Worm (Caenorhabditis elegans) whole organism, L1 larva: ENCODE data around the gene srh-82.
A peak's percentile ranks its signal among the peaks of the same experiment; 100 is the strongest.

Experiments
- C04F5.9 ChIP-seq: sonication (generic microtip); optimal IDR thresholded peaks from 2 replicates; lab custom pipeline; 2016; ENCODE audit warnings: missing genetic modification characterization, missing compliant biosample characterization
- C16A3.4 ChIP-seq: fragments of 150-350 bp; optimal IDR thresholded peaks from 2 replicates; lab custom pipeline; 2014; ENCODE audit warnings: missing biosample characterization, missing genetic modification characterization
- F16B12.6 ChIP-seq: fragments of 150-350 bp; optimal IDR thresholded peaks from 2 replicates; lab custom pipeline; 2014; ENCODE audit warnings: missing biosample characterization, missing genetic modification characterization
- aha-1 ChIP-seq: fragments of 150-350 bp; optimal IDR thresholded peaks from 2 replicates; lab custom pipeline; 2014; ENCODE audit warnings: missing biosample characterization, missing genetic modification characterization
- alr-1 ChIP-seq: fragments of 200-800 bp; sonication (Bioruptor generic); optimal IDR thresholded peaks from 2 replicates; lab custom pipeline; 2018; ENCODE audit warnings: borderline replicate concordance, mild to moderate bottlenecking, missing genetic modification characterization, missing compliant biosample characterization
- aly-2 ChIP-seq: fragments of 150-350 bp; optimal IDR thresholded peaks from 2 replicates; lab custom pipeline; 2014; ENCODE audit warnings: missing biosample characterization, missing genetic modification characterization
- ama-1 ChIP-seq: fragments of 150-350 bp; optimal IDR thresholded peaks from 2 replicates; lab custom pipeline; 2014
- blmp-1 ChIP-seq: fragments of 150-350 bp; optimal IDR thresholded peaks from 2 replicates; lab custom pipeline; 2014; ENCODE audit warnings: missing biosample characterization, missing genetic modification characterization
- ceh-63 ChIP-seq: fragments of 200-800 bp; sonication (Bioruptor generic); optimal IDR thresholded peaks from 2 replicates; lab custom pipeline; 2018; ENCODE audit warnings: mild to moderate bottlenecking, missing genetic modification characterization, missing compliant biosample characterization
- ceh-8 ChIP-seq: fragments of 200-800 bp; sonication (Bioruptor generic); optimal IDR thresholded peaks from 2 replicates; lab custom pipeline; 2018; ENCODE audit warnings: mild to moderate bottlenecking, missing genetic modification characterization, moderate library complexity, missing compliant biosample characterization
- ceh-88 ChIP-seq: fragments of 200-800 bp; sonication (Bioruptor generic); IDR thresholded peaks from 2 replicates; pipeline ENCODE4 v1.3.6; 2022; ENCODE audit warnings: missing genetic modification characterization, missing compliant biosample characterization
- dpl-1 ChIP-seq, 3 experiments: fragments of 150-350 bp in 2 of 3; sonication (generic microtip) in 1 of 3; optimal IDR thresholded peaks; 2 replicates each; lab custom pipeline; 2014 to 2017; ENCODE audit warnings: missing biosample characterization in 3 of 3, missing genetic modification characterization in 3 of 3, missing genetic modification reagents in 3 of 3
- dsc-1 ChIP-seq: sonication (generic microtip); optimal IDR thresholded peaks from 2 replicates; lab custom pipeline; 2016; ENCODE audit warnings: mild to moderate bottlenecking, missing genetic modification characterization, missing compliant biosample characterization
- efl-3 ChIP-seq: fragments of 200-800 bp; sonication (Bioruptor generic); optimal IDR thresholded peaks from 2 replicates; lab custom pipeline; 2018; ENCODE audit warnings: mild to moderate bottlenecking, missing genetic modification characterization, missing compliant biosample characterization
- elt-2 ChIP-seq: sonication (generic microtip); optimal IDR thresholded peaks from 2 replicates; lab custom pipeline; 2016; ENCODE audit warnings: missing genetic modification characterization, mild to moderate bottlenecking, inconsistent platforms, missing compliant biosample characterization, missing genetic modification reagents
- elt-3 ChIP-seq, 6 experiments: fragments of 150-350 bp in 1 of 6; sonication (generic microtip); optimal IDR thresholded peaks; 2 replicates each; lab custom pipeline; 2017 to 2018; ENCODE audit warnings: missing biosample characterization in 6 of 6, missing genetic modification characterization in 6 of 6, inconsistent platforms in 1 of 6
- ets-5 ChIP-seq: fragments of 200-800 bp; sonication (Bioruptor generic); IDR thresholded peaks from 2 replicates; pipeline ENCODE4 v1.3.6; 2022; ENCODE audit warnings: missing genetic modification characterization, missing compliant biosample characterization
- fkh-4 ChIP-seq: sonication (generic microtip); optimal IDR thresholded peaks from 2 replicates; lab custom pipeline; 2016; ENCODE audit warnings: missing compliant biosample characterization, missing genetic modification characterization, borderline replicate concordance
- grh-1 ChIP-seq: fragments of 200-800 bp; sonication (Bioruptor generic); IDR thresholded peaks from 2 replicates; pipeline ENCODE4 v1.3.6; 2022; ENCODE audit warnings: missing genetic modification reagents, missing genetic modification characterization, missing compliant biosample characterization
- hlh-17 ChIP-seq: fragments of 200-800 bp; sonication (Bioruptor generic); optimal IDR thresholded peaks from 2 replicates; lab custom pipeline; 2018; ENCODE audit warnings: missing genetic modification characterization, mild to moderate bottlenecking, missing compliant biosample characterization, moderate library complexity, borderline replicate concordance
- hpl-2 ChIP-seq: fragments of 150-350 bp; optimal IDR thresholded peaks from 2 replicates; lab custom pipeline; 2014; ENCODE audit warnings: missing biosample characterization, missing genetic modification reagents, missing genetic modification characterization
- isw-1 ChIP-seq: fragments of 200-800 bp; sonication (Bioruptor generic); IDR thresholded peaks from 2 replicates; pipeline ENCODE4 v1.3.6; 2022; ENCODE audit warnings: missing genetic modification characterization, missing compliant biosample characterization
- jun-1 ChIP-seq: fragments of 150-350 bp; optimal IDR thresholded peaks from 2 replicates; lab custom pipeline; 2014; ENCODE audit warnings: missing biosample characterization, missing genetic modification reagents, missing genetic modification characterization
- lin-14 ChIP-seq: fragments of 200-800 bp; sonication (Bioruptor generic); optimal IDR thresholded peaks from 2 replicates; lab custom pipeline; 2018; ENCODE audit warnings: mild to moderate bottlenecking, missing genetic modification characterization, moderate library complexity, missing compliant biosample characterization
- lin-15B ChIP-seq: fragments of 150-350 bp; sonication (generic microtip); optimal IDR thresholded peaks from 3 replicates; lab custom pipeline; 2014; ENCODE audit warnings: missing biosample characterization, missing genetic modification characterization
- lin-35 ChIP-seq, 2 experiments: fragments of 150-350 bp; optimal IDR thresholded peaks; 2 replicates each; lab custom pipeline; 2014; ENCODE audit warnings: missing biosample characterization in 2 of 2, missing genetic modification characterization in 2 of 2, missing genetic modification reagents in 2 of 2
- lin-39 ChIP-seq: fragments of 150-350 bp; optimal IDR thresholded peaks from 2 replicates; lab custom pipeline; 2014; ENCODE audit warnings: missing biosample characterization, missing genetic modification reagents, missing genetic modification characterization
- lir-3 ChIP-seq: sonication (generic microtip); optimal IDR thresholded peaks from 2 replicates; lab custom pipeline; 2016; ENCODE audit warnings: mild to moderate bottlenecking, missing genetic modification characterization, moderate library complexity, missing compliant biosample characterization; ENCODE audit not compliant: poor library complexity
- lsy-2 ChIP-seq, 2 experiments: fragments of 150-350 bp; optimal IDR thresholded peaks; 2 replicates each; lab custom pipeline; 2014; ENCODE audit warnings: missing biosample characterization in 2 of 2, missing genetic modification characterization in 2 of 2
- nhr-11 ChIP-seq: fragments of 150-350 bp; optimal IDR thresholded peaks from 2 replicates; lab custom pipeline; 2014; ENCODE audit warnings: missing biosample characterization, missing genetic modification characterization
- nhr-12 ChIP-seq: sonication (generic microtip); optimal IDR thresholded peaks from 2 replicates; lab custom pipeline; 2017; ENCODE audit warnings: missing biosample characterization, missing genetic modification characterization
- nhr-19 ChIP-seq: fragments of 200-800 bp; sonication (Bioruptor generic); conservative IDR thresholded peaks from 2 replicates; pipeline ENCODE4 v1.3.6; 2022; ENCODE audit warnings: missing genetic modification characterization, missing compliant biosample characterization
- nhr-20 ChIP-seq: sonication (generic microtip); optimal IDR thresholded peaks from 2 replicates; lab custom pipeline; 2016; ENCODE audit warnings: mild to moderate bottlenecking, missing genetic modification characterization, missing compliant biosample characterization
- nhr-237 ChIP-seq: fragments of 150-350 bp; optimal IDR thresholded peaks from 2 replicates; lab custom pipeline; 2014; ENCODE audit warnings: missing biosample characterization, missing genetic modification characterization
- nhr-47 ChIP-seq: sonication (generic microtip); optimal IDR thresholded peaks from 2 replicates; lab custom pipeline; 2016; ENCODE audit warnings: mild to moderate bottlenecking, missing genetic modification characterization, moderate library complexity, missing compliant biosample characterization
- nhr-71 ChIP-seq: sonication (generic microtip); optimal IDR thresholded peaks from 2 replicates; lab custom pipeline; 2016; ENCODE audit warnings: mild to moderate bottlenecking, missing genetic modification characterization, moderate library complexity, missing compliant biosample characterization
- nhr-76 ChIP-seq: sonication (generic microtip); optimal IDR thresholded peaks from 2 replicates; lab custom pipeline; 2017; ENCODE audit warnings: missing biosample characterization, missing genetic modification characterization
- nhr-77 ChIP-seq: fragments of 150-350 bp; optimal IDR thresholded peaks from 2 replicates; lab custom pipeline; 2014; ENCODE audit warnings: missing biosample characterization, missing genetic modification characterization
- nhr-85 ChIP-seq: sonication (generic microtip); peaks from one replicate; lab custom pipeline; 2016; ENCODE audit warnings: missing genetic modification characterization, inconsistent platforms, missing compliant biosample characterization
- nhr-90 ChIP-seq: sonication (generic microtip); optimal IDR thresholded peaks from 2 replicates; lab custom pipeline; 2016; ENCODE audit warnings: mild to moderate bottlenecking, missing genetic modification characterization, missing compliant biosample characterization; ENCODE audit not compliant: poor library complexity
- pag-3 ChIP-seq: sonication (generic microtip); optimal IDR thresholded peaks from 2 replicates; lab custom pipeline; 2017; ENCODE audit warnings: missing genetic modification characterization, mild to moderate bottlenecking, missing compliant biosample characterization, antibody characterized with exemption, borderline replicate concordance; ENCODE audit not compliant: insufficient read depth
- rnt-1 ChIP-seq: sonication (generic microtip); optimal IDR thresholded peaks from 2 replicates; lab custom pipeline; 2016; ENCODE audit warnings: mild to moderate bottlenecking, missing genetic modification characterization, moderate library complexity, missing compliant biosample characterization
- snpc-4 ChIP-seq: fragments of 150-350 bp; optimal IDR thresholded peaks from 2 replicates; lab custom pipeline; 2014; ENCODE audit warnings: missing biosample characterization, missing genetic modification characterization
- sox-4 ChIP-seq: sonication (generic microtip); optimal IDR thresholded peaks from 2 replicates; lab custom pipeline; 2016; ENCODE audit warnings: missing genetic modification characterization, missing compliant biosample characterization
- sup-37 ChIP-seq: fragments of 200-800 bp; sonication (Bioruptor generic); optimal IDR thresholded peaks from 2 replicates; lab custom pipeline; 2018; ENCODE audit warnings: mild to moderate bottlenecking, missing genetic modification characterization, missing compliant biosample characterization
- tbx-2 ChIP-seq: sonication (generic microtip); optimal IDR thresholded peaks from 2 replicates; lab custom pipeline; 2016; ENCODE audit warnings: missing genetic modification characterization, missing compliant biosample characterization
- unc-30 ChIP-seq: sonication (generic microtip); optimal IDR thresholded peaks from 2 replicates; lab custom pipeline; 2017; ENCODE audit warnings: missing biosample characterization, missing genetic modification characterization
- unc-86 ChIP-seq: sonication (generic microtip); optimal IDR thresholded peaks from 2 replicates; lab custom pipeline; 2016; ENCODE audit warnings: missing genetic modification characterization, missing compliant biosample characterization
- unc-98 ChIP-seq: fragments of 200-800 bp; sonication (Bioruptor generic); IDR thresholded peaks from 2 replicates; pipeline ENCODE4 v1.3.6; 2022; ENCODE audit warnings: missing genetic modification characterization, missing compliant biosample characterization
- vab-15 ChIP-seq: sonication (generic microtip); optimal IDR thresholded peaks from 2 replicates; lab custom pipeline; 2017; ENCODE audit warnings: missing genotype, mild to moderate bottlenecking, missing genetic modification characterization, missing compliant biosample characterization
- xbp-1 ChIP-seq: sonication (generic microtip); optimal IDR thresholded peaks from 2 replicates; lab custom pipeline; 2016; ENCODE audit warnings: missing genetic modification characterization, missing compliant biosample characterization
- zip-4 ChIP-seq: fragments of 200-800 bp; sonication (Bioruptor generic); optimal IDR thresholded peaks from 2 replicates; lab custom pipeline; 2018; ENCODE audit warnings: mild to moderate bottlenecking, missing genetic modification characterization, moderate library complexity, missing compliant biosample characterization

The srh-82 gene

ce11 chrV:176870-177467, 32.1 kb downstream of the srh-82 start, which contains the start of gene cul-3 (continued):
- TF ChIP-seq dsc-1 (peak; percentile 71), dpl-1 (GFP tag; optimal IDR thresholded peaks at IDR 0.05; lab: Kevin White, UChicago) (peak; percentile 59 to 79 (median 78)), nhr-47 (peak; percentile 87), hlh-17 (GFP tag; lab: Kevin White, UChicago) (no peak), lin-35 (GFP tag; optimal IDR thresholded peaks at IDR 0.05; lab: Kevin White, UChicago) (peak; percentile 75 to 82), fkh-4 (tag; lab: Kevin White, UChicago) (peak; percentile 5), snpc-4 (tag; lab: Kevin White, UChicago) (peak; percentile 57), pag-3 (tag; lab: Kevin White, UChicago) (no peak), nhr-77 (tag; lab: Kevin White, UChicago) (peak; percentile 32), alr-1 (tag; lab: Kevin White, UChicago) (no peak), nhr-85 (peak; percentile 77), nhr-90 (peak; percentile 71), nhr-76 (tag; lab: Kevin White, UChicago) (no peak), unc-30 (tag; lab: Kevin White, UChicago) (no peak), efl-3 (no peak), lir-3 (no peak), aha-1 (no peak), ceh-8 (no peak), unc-86 (tag; lab: Kevin White, UChicago) (peak; percentile 66), lin-14 (no peak), lin-39 (tag; lab: Kevin White, UChicago) (peak; percentile 75), unc-98 (GFP tag; lab: Robert Waterston, UW) (no peak), nhr-237 (tag; lab: Kevin White, UChicago) (no peak), sox-4 (tag; lab: Kevin White, UChicago) (no peak), xbp-1 (peak; percentile 63), F16B12.6 (peak; percentile 53), nhr-12 (tag; lab: Kevin White, UChicago) (no peak), jun-1 (peak; percentile 31), aly-2 (tag; lab: Kevin White, UChicago) (peak; percentile 60), grh-1 (GFP tag; lab: Robert Waterston, UW) (peak; percentile 46; the same call in 1 of the 2 replicates), C16A3.4 (tag; lab: Kevin White, UChicago) (peak; percentile 32), hpl-2 (GFP tag; lab: Kevin White, UChicago) (no peak), ceh-88 (GFP tag; lab: Robert Waterston, UW) (no peak), vab-15 (tag; lab: Kevin White, UChicago) (no peak), ama-1 (lab: Kevin White, UChicago) (no peak), lsy-2 (tag; optimal IDR thresholded peaks at IDR 0.05; lab: Kevin White, UChicago) (peak; percentile 72 to 77), nhr-19 (GFP tag; lab: Robert Waterston, UW) (peak; percentile 64), C04F5.9 (tag; lab: Kevin White, UChicago) (peak; percentile 53), elt-2 (peak; percentile 17), nhr-11 (peak; percentile 27), isw-1 (GFP tag; lab: Robert Waterston, UW) (peak; percentile 52), ets-5 (GFP tag; lab: Robert Waterston, UW) (no peak), nhr-20 (tag; lab: Kevin White, UChicago) (peak; percentile 55), rnt-1 (tag; lab: Kevin White, UChicago) (no peak), blmp-1 (peak; percentile 44), tbx-2 (tag; lab: Kevin White, UChicago) (peak; percentile 78), zip-4 (no peak), nhr-71 (tag; lab: Kevin White, UChicago) (peak; percentile 85), elt-3 (tag; optimal IDR thresholded peaks at IDR 0.05; lab: Kevin White, UChicago) (peak in 1 of 6 experiments; percentile 44), lin-15B (tag; lab: Kevin White, UChicago) (peak; percentile 54), sup-37 (no peak), ceh-63 (GFP tag; lab: Kevin White, UChicago) (no peak)
